Worm (Caenorhabditis elegans) whole organism, L4/young adult: ENCODE results near the gene fdgt-2.

Experiments used
- W03F9.2 ChIP-seq: fragments of 150-350 bp; optimal IDR thresholded peaks from 2 replicates; lab custom pipeline; 2014; ENCODE audit warnings: missing biosample characterization, missing genetic modification characterization
- dao-5 ChIP-seq: sonication (generic microtip); optimal IDR thresholded peaks from 2 replicates; lab custom pipeline; 2016; ENCODE audit warnings: missing genotype, missing genetic modification characterization, moderate library complexity, missing compliant biosample characterization
- him-1 ChIP-seq: sonication (generic microtip); optimal IDR thresholded peaks from 2 replicates; lab custom pipeline; 2016; ENCODE audit warnings: missing genotype, missing genetic modification reagents, missing genetic modification characterization, missing compliant biosample characterization

ce11 chrII:8405303-8405702 lies 12.1 kb upstream of the fdgt-2 start, which contains the start of gene ubc-24:
- no peak for TF ChIP-seq him-1 (tag; lab: Kevin White, UChicago)
- no peak for TF ChIP-seq W03F9.2 (tag; lab: Kevin White, UChicago)
- TF ChIP-seq dao-5, result no peak
